Worm (Caenorhabditis elegans): Measurements from ENCODE around the gene sor-3.

DNA sequence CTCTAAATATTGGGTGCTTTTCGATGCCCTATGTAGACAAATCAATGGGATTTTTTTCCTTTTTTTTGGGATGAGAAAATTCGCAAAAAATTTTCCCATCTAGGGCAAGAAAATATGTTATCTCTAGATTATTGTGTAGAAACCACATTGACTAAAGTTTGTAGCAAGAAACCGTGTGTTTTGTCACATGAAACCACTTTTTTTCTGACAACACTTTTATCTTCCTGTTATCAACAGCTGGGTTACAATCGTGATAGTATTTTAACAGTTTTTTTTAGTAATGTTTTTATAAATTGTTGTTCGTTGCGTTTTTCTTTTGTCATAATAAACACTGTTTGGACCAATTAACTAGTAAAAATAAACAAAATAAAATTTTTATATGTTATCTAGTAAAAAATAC lies 41.2 kb upstream of the sor-3 start:
- TF ChIP-seq him-1 (tag; optimal IDR thresholded peaks at IDR 0.05) (no peak), W03F9.2 (tag; optimal IDR thresholded peaks at IDR 0.05) (no peak)
